Worm (Caenorhabditis elegans): ENCODE measurements around the gene srh-286.

- TF ChIP-seq snu-23 (GFP tag; optimal IDR thresholded peaks at IDR 0.05): no peak
- TF ChIP-seq jun-1 (tag; optimal IDR thresholded peaks at IDR 0.05): no peak
- no peak for TF ChIP-seq lir-3 (tag; optimal IDR thresholded peaks at IDR 0.05; ENCODE audit: poor library complexity)
- no peak for TF ChIP-seq tlp-1 (tag; optimal IDR thresholded peaks at IDR 0.05)
- TF ChIP-seq mdl-1 (tag; optimal IDR thresholded peaks at IDR 0.05): no peak
- TF ChIP-seq ama-1 (optimal IDR thresholded peaks at IDR 0.05): no peak
- TF ChIP-seq pag-3 (tag; optimal IDR thresholded peaks at IDR 0.05; ENCODE audit: borderline replicate concordance, insufficient read depth): no peak
- no peak for TF ChIP-seq nhr-28 (tag; optimal IDR thresholded peaks at IDR 0.05)
- no peak for TF ChIP-seq ces-1 (GFP tag; optimal IDR thresholded peaks at IDR 0.05)
- no peak for TF ChIP-seq pqm-1 (tag; optimal IDR thresholded peaks at IDR 0.05)
- no peak for TF ChIP-seq sptf-1 (tag; optimal IDR thresholded peaks at IDR 0.05)
- TF ChIP-seq dpl-1 (GFP tag; optimal IDR thresholded peaks at IDR 0.05): no peak
- TF ChIP-seq efl-1 (optimal IDR thresholded peaks at IDR 0.05): no peak
- peak in 1 of 2 experiments; percentile 64 for TF ChIP-seq efl-1 (GFP tag; optimal IDR thresholded peaks at IDR 0.05 in 1 of 2)
These were observed 38.7 kb downstream of the srh-286 start, which contains the start of gene srh-291 for ce11 chrV:17805323-17805722.

All from whole organism, L1 larva.